Fruit fly (Drosophila melanogaster) whole organism, embryonic: Measurements from ENCODE around the gene trio.

Experiments
- Ada2b ChIP-seq: fragments of 200-800 bp; sonication (Bioruptor generic); IDR thresholded peaks from 2 replicates; pipeline ENCODE4 v1.3.6; 2022; ENCODE audit warnings: missing biosample characterization, missing genetic modification characterization
- Antp ChIP-seq: fragments of 200-800 bp; sonication (Bioruptor generic); optimal IDR thresholded peaks from 3 replicates; lab custom pipeline; 2016; ENCODE audit warnings: missing biosample characterization, missing genetic modification characterization
- Atf3 ChIP-seq: fragments of 200-800 bp; sonication (Bioruptor generic); optimal IDR thresholded peaks from 3 replicates; lab custom pipeline; 2016; ENCODE audit warnings: missing biosample characterization, missing genetic modification characterization
- CG11504 ChIP-seq: fragments of 200-800 bp; sonication (Bioruptor generic); optimal IDR thresholded peaks from 3 replicates; lab custom pipeline; 2019; ENCODE audit warnings: missing biosample characterization, mild to moderate bottlenecking, missing genetic modification characterization, moderate library complexity
- CG11695 ChIP-seq: fragments of 200-800 bp; sonication (Bioruptor generic); IDR thresholded peaks from 3 replicates; pipeline ENCODE4 v1.3.6; 2022; ENCODE audit warnings: missing biosample characterization, missing genetic modification characterization
- CG11723 ChIP-seq: fragments of 200-800 bp; sonication (Bioruptor generic); optimal IDR thresholded peaks from 2 replicates; lab custom pipeline; 2017; ENCODE audit warnings: missing biosample characterization, mild to moderate bottlenecking, missing genetic modification characterization
- CG13287 ChIP-seq: fragments of 200-800 bp; sonication (Bioruptor generic); IDR thresholded peaks from 2 replicates; pipeline ENCODE4 v1.3.6; 2022; ENCODE audit warnings: missing biosample characterization, missing genetic modification characterization; ENCODE audit not compliant: partially characterized antibody
- CG15011 ChIP-seq: fragments of 200-800 bp; sonication (Bioruptor generic); optimal IDR thresholded peaks from 3 replicates; lab custom pipeline; 2018; ENCODE audit warnings: missing biosample characterization, mild to moderate bottlenecking, missing genetic modification characterization
- CG18262 ChIP-seq: fragments of 200-800 bp; optimal IDR thresholded peaks from 3 replicates; lab custom pipeline; 2019; ENCODE audit warnings: missing biosample characterization, mild to moderate bottlenecking, missing genetic modification characterization, moderate library complexity
- CG3995 ChIP-seq: fragments of 200-800 bp; sonication (Bioruptor generic); optimal IDR thresholded peaks from 3 replicates; lab custom pipeline; 2016; ENCODE audit warnings: missing biosample characterization, missing genetic modification characterization
- CG43689 ChIP-seq: fragments of 200-800 bp; sonication (Bioruptor generic); IDR thresholded peaks from 2 replicates; pipeline ENCODE4 v1.3.6; 2022; ENCODE audit warnings: missing biosample characterization, missing genetic modification characterization
- CG4404 ChIP-seq: fragments of 200-800 bp; sonication (Bioruptor generic); IDR thresholded peaks from 2 replicates; pipeline ENCODE4 v1.3.6; 2022; ENCODE audit warnings: missing biosample characterization, missing genetic modification characterization
- CG4617 ChIP-seq: fragments of 200-800 bp; sonication (Bioruptor generic); optimal IDR thresholded peaks from 3 replicates; lab custom pipeline; 2016; ENCODE audit warnings: missing biosample characterization, missing genetic modification characterization, borderline replicate concordance
- CG4820 ChIP-seq: fragments of 200-800 bp; sonication (Bioruptor generic); optimal IDR thresholded peaks from 3 replicates; lab custom pipeline; 2016; ENCODE audit warnings: missing biosample characterization, missing genetic modification characterization
- CG5953 ChIP-seq: fragments of 200-800 bp; sonication (Bioruptor generic); IDR thresholded peaks from 2 replicates; pipeline ENCODE4 v1.3.6; 2022; ENCODE audit warnings: missing biosample characterization, missing genetic modification characterization
- CG6175 ChIP-seq: fragments of 200-800 bp; sonication (Bioruptor generic); IDR thresholded peaks from 3 replicates; pipeline ENCODE4 v1.3.6; 2022; ENCODE audit warnings: missing biosample characterization, missing genetic modification characterization
- CG7987 ChIP-seq: fragments of 200-800 bp; sonication (Bioruptor generic); optimal IDR thresholded peaks from 2 replicates; lab custom pipeline; 2018; ENCODE audit warnings: missing biosample characterization, mild to moderate bottlenecking, missing genetic modification characterization, moderate library complexity
- CG8924 ChIP-seq: fragments of 200-800 bp; optimal IDR thresholded peaks from 3 replicates; lab custom pipeline; 2019; ENCODE audit warnings: missing biosample characterization, mild to moderate bottlenecking, missing genetic modification characterization, moderate library complexity
- CG8944 ChIP-seq: fragments of 200-800 bp; sonication (Bioruptor generic); optimal IDR thresholded peaks from 3 replicates; lab custom pipeline; 2016; ENCODE audit warnings: missing biosample characterization, missing genetic modification characterization
- CG9437 ChIP-seq: fragments of 200-800 bp; sonication (Bioruptor generic); optimal IDR thresholded peaks from 2 replicates; lab custom pipeline; 2018; ENCODE audit warnings: missing biosample characterization, mild to moderate bottlenecking, missing genetic modification characterization
- E2f2 ChIP-seq: fragments of 200-800 bp; sonication (Bioruptor generic); IDR thresholded peaks from 2 replicates; pipeline ENCODE4 v1.3.6; 2022; ENCODE audit warnings: missing biosample characterization, missing genetic modification characterization
- Eip74EF ChIP-seq, 2 experiments: fragments of 200-800 bp in 1 of 2; fragments of >200 bp in 1 of 2; sonication (Bioruptor generic) in 1 of 2; optimal IDR thresholded peaks; 2 replicates each; lab custom pipeline; 2017 to 2019; ENCODE audit warnings: missing biosample characterization in 2 of 2, missing genetic modification characterization in 2 of 2, mild to moderate bottlenecking in 1 of 2, moderate library complexity in 1 of 2
- Fer2 ChIP-seq: fragments of 200-800 bp; sonication (Bioruptor generic); optimal IDR thresholded peaks from 2 replicates; lab custom pipeline; 2018; ENCODE audit warnings: missing biosample characterization, mild to moderate bottlenecking, missing genetic modification characterization, moderate library complexity
- Lhr ChIP-seq: fragments of 200-800 bp; sonication (Bioruptor generic); optimal IDR thresholded peaks from 3 replicates; lab custom pipeline; 2017; ENCODE audit warnings: mild to moderate bottlenecking, missing biosample characterization, missing genetic modification reagents, missing genetic modification characterization
- NK7.1 ChIP-seq: fragments of 200-800 bp; sonication (Bioruptor generic); optimal IDR thresholded peaks from 3 replicates; lab custom pipeline; 2016; ENCODE audit warnings: missing biosample characterization, missing genetic modification characterization
- Pdp1 ChIP-seq, 2 experiments: fragments of 200-800 bp; sonication (Bioruptor generic); optimal IDR thresholded peaks; 3 replicates each; lab custom pipeline; 2016; ENCODE audit warnings: missing biosample characterization in 2 of 2, missing genetic modification characterization in 2 of 2, mild to moderate bottlenecking in 1 of 2, moderate library complexity in 1 of 2
- Ptx1 ChIP-seq: fragments of 200-800 bp; sonication (Bioruptor generic); IDR thresholded peaks from 2 replicates; pipeline ENCODE4 v1.3.6; 2022; ENCODE audit warnings: missing biosample characterization, missing genetic modification characterization
- Taf1 ChIP-seq: fragments of 200-800 bp; sonication (Bioruptor generic); IDR thresholded peaks from 2 replicates; pipeline ENCODE4 v1.3.6; 2022; ENCODE audit warnings: missing biosample characterization, missing genetic modification characterization
- Vsx1 ChIP-seq: fragments of 200-800 bp; sonication (Bioruptor generic); optimal IDR thresholded peaks from 2 replicates; lab custom pipeline; 2017; ENCODE audit warnings: missing biosample characterization, mild to moderate bottlenecking, missing genetic modification characterization, missing genetic modification reagents
- abd-A ChIP-seq: fragments of 200-800 bp; sonication (Bioruptor generic); optimal IDR thresholded peaks from 3 replicates; lab custom pipeline; 2019; ENCODE audit warnings: missing biosample characterization, mild to moderate bottlenecking, missing genetic modification characterization, moderate library complexity
- al ChIP-seq: fragments of 200-800 bp; sonication (Bioruptor generic); IDR thresholded peaks from 2 replicates; pipeline ENCODE4 v1.3.6; 2022; ENCODE audit warnings: missing biosample characterization, missing genetic modification characterization
- chm ChIP-seq: fragments of 200-800 bp; sonication (Bioruptor generic); IDR thresholded peaks from 2 replicates; pipeline ENCODE4 v1.3.6; 2022; ENCODE audit warnings: missing biosample characterization, missing genetic modification characterization
- dmrt11E ChIP-seq: fragments of 200-800 bp; sonication (Bioruptor generic); optimal IDR thresholded peaks from 3 replicates; lab custom pipeline; 2018; ENCODE audit warnings: missing biosample characterization, mild to moderate bottlenecking, missing genetic modification characterization, moderate library complexity
- fd96Cb ChIP-seq: fragments of 200-800 bp; sonication (Bioruptor generic); optimal IDR thresholded peaks from 2 replicates; lab custom pipeline; 2018; ENCODE audit warnings: missing biosample characterization, mild to moderate bottlenecking, missing genetic modification characterization, moderate library complexity
- fu2 ChIP-seq: fragments of 200-800 bp; sonication (Bioruptor generic); optimal IDR thresholded peaks from 2 replicates; lab custom pipeline; 2016; ENCODE audit warnings: missing biosample characterization, missing genetic modification characterization
- grau ChIP-seq: fragments of 200-800 bp; optimal IDR thresholded peaks from 3 replicates; lab custom pipeline; 2019; ENCODE audit warnings: missing biosample characterization, mild to moderate bottlenecking, missing genetic modification characterization, moderate library complexity
- gt ChIP-seq: fragments of 200-800 bp; sonication (Bioruptor generic); IDR thresholded peaks from 2 replicates; pipeline ENCODE4 v1.3.6; 2022; ENCODE audit warnings: missing biosample characterization, missing genetic modification characterization
- hbn ChIP-seq: fragments of 200-800 bp; sonication (Bioruptor generic); IDR thresholded peaks from 2 replicates; pipeline ENCODE4 v1.3.6; 2022; ENCODE audit warnings: missing biosample characterization, missing genetic modification characterization; ENCODE audit not compliant: partially characterized antibody
- nmo ChIP-seq: fragments of 200-800 bp; sonication (Bioruptor generic); optimal IDR thresholded peaks from 2 replicates; lab custom pipeline; 2018; ENCODE audit warnings: missing biosample characterization, mild to moderate bottlenecking, missing genetic modification characterization, moderate library complexity
- p53 ChIP-seq: fragments of 200-800 bp; sonication (Bioruptor generic); optimal IDR thresholded peaks from 2 replicates; lab custom pipeline; 2016; ENCODE audit warnings: missing biosample characterization, missing genetic modification characterization
- pb ChIP-seq: fragments of 200-800 bp; sonication (Bioruptor generic); optimal IDR thresholded peaks from 3 replicates; lab custom pipeline; 2016; ENCODE audit warnings: missing biosample characterization, missing genetic modification characterization
- ranshi ChIP-seq: fragments of 200-800 bp; sonication (Bioruptor generic); IDR thresholded peaks from 2 replicates; pipeline ENCODE4 v1.3.6; 2022; ENCODE audit warnings: missing biosample characterization, missing genetic modification characterization
- sens-2 ChIP-seq: fragments of 200-800 bp; sonication (Bioruptor generic); IDR thresholded peaks from 2 replicates; pipeline ENCODE4 v1.3.6; 2022; ENCODE audit warnings: missing biosample characterization, missing genetic modification characterization
- slbo ChIP-seq: fragments of 200-800 bp; sonication (Bioruptor generic); IDR thresholded peaks from 2 replicates; pipeline ENCODE4 v1.3.6; 2022; ENCODE audit warnings: missing biosample characterization, missing genetic modification characterization
- sqz ChIP-seq: fragments of 200-800 bp; sonication (Bioruptor generic); optimal IDR thresholded peaks from 3 replicates; lab custom pipeline; 2018; ENCODE audit warnings: missing biosample characterization, mild to moderate bottlenecking, missing genetic modification characterization
- tgo ChIP-seq: fragments of 200-800 bp; sonication (Bioruptor generic); IDR thresholded peaks from 3 replicates; pipeline ENCODE4 v1.3.6; 2022; ENCODE audit warnings: missing biosample characterization, missing genetic modification characterization
- tna ChIP-seq: fragments of 200-800 bp; sonication (Bioruptor generic); IDR thresholded peaks from 2 replicates; pipeline ENCODE4 v1.3.6; 2022; ENCODE audit warnings: missing biosample characterization, missing genetic modification characterization; ENCODE audit not compliant: partially characterized antibody
- wdn ChIP-seq: fragments of 200-800 bp; sonication (Bioruptor generic); IDR thresholded peaks from 2 replicates; pipeline ENCODE4 v1.3.6; 2022; ENCODE audit warnings: missing biosample characterization, missing genetic modification characterization
- yki ChIP-seq: fragments of >200 bp; optimal IDR thresholded peaks from 3 replicates; lab custom pipeline; 2018
- zfh2 ChIP-seq: fragments of 200-800 bp; sonication (Bioruptor generic); optimal IDR thresholded peaks from 2 replicates; lab custom pipeline; 2016; ENCODE audit warnings: missing biosample characterization, missing genetic modification characterization

trio gene

dm6 chr3L:1030908-1031545 is 3.6 kb downstream of the trio start:
- TF ChIP-seq Antp (GFP tag; lab: Kevin White, UChicago): peak; percentile 16
- TF ChIP-seq Taf1 (GFP tag; lab: Robert Waterston, UW): no peak
- 0 out of 2 replicates have a peak, but pooled peaks have one; percentile 4 for TF ChIP-seq CG5953 (GFP tag; lab: Robert Waterston, UW)
- no peak for TF ChIP-seq pb
- TF ChIP-seq al: peak; percentile 16; the same call in 1 of the 2 replicates
- TF ChIP-seq CG8944 (GFP tag; lab: Kevin White, UChicago): peak; percentile 13
- no peak for TF ChIP-seq yki (lab: Kevin White, UChicago)
- no peak for TF ChIP-seq chm (GFP tag; lab: Robert Waterston, UW)
- peak; percentile 59 for TF ChIP-seq ranshi (GFP tag; lab: Robert Waterston, UW)
- no peak for TF ChIP-seq fu2 (GFP tag; lab: Kevin White, UChicago)
- TF ChIP-seq p53 (GFP tag; lab: Kevin White, UChicago): no peak
- peak; percentile 40; the same call in 1 of the 2 replicates for TF ChIP-seq Ada2b (GFP tag; lab: Robert Waterston, UW)
- peak; percentile 72 for TF ChIP-seq Ptx1 (GFP tag; lab: Robert Waterston, UW)
- peak; percentile 51; the same call in 1 of the 2 replicates for TF ChIP-seq wdn (GFP tag; lab: Robert Waterston, UW)
- no peak for TF ChIP-seq Vsx1 (GFP tag; lab: Kevin White, UChicago)
- TF ChIP-seq CG3995: no peak
- TF ChIP-seq CG13287: no peak
- 0 out of 2 replicates have a peak, but pooled peaks have one; percentile 38 for TF ChIP-seq E2f2 (GFP tag; lab: Robert Waterston, UW)
- TF ChIP-seq Pdp1 (GFP tag; optimal IDR thresholded peaks at IDR 0.05; lab: Kevin White, UChicago): peak in 1 of 2 experiments; percentile 45
- no peak for TF ChIP-seq Atf3
- TF ChIP-seq sqz (GFP tag; lab: Kevin White, UChicago): no peak
- peak; percentile 29; the same call in 1 of the 2 replicates for TF ChIP-seq CG4404 (GFP tag; lab: Robert Waterston, UW)
- TF ChIP-seq CG6175 (GFP tag; lab: Robert Waterston, UW): no peak
- no peak for TF ChIP-seq CG43689 (GFP tag; lab: Robert Waterston, UW)
- peak; percentile 37 for TF ChIP-seq nmo
- no peak; the same call in 2 of the 3 replicates for TF ChIP-seq CG11695 (GFP tag; lab: Robert Waterston, UW)
- peak; percentile 26 for TF ChIP-seq CG8924 (tag; lab: Kevin White, UChicago)
- no peak for TF ChIP-seq NK7.1 (GFP tag; lab: Kevin White, UChicago)
- no peak for TF ChIP-seq CG15011
- no peak for TF ChIP-seq CG4617 (GFP tag; lab: Kevin White, UChicago)
- no peak for TF ChIP-seq Fer2 (tag; lab: Kevin White, UChicago)
- no peak for TF ChIP-seq dmrt11E (tag; lab: Kevin White, UChicago)
- no peak for TF ChIP-seq CG4820 (GFP tag; lab: Kevin White, UChicago)
- no peak for TF ChIP-seq Lhr
- no peak for TF ChIP-seq hbn (GFP tag; lab: Robert Waterston, UW)
- no peak for TF ChIP-seq CG9437
- TF ChIP-seq zfh2: no peak
- peak; percentile 31 for TF ChIP-seq CG18262 (tag; lab: Kevin White, UChicago)
- peak; percentile 27 for TF ChIP-seq fd96Cb (tag; lab: Kevin White, UChicago)
- no peak for TF ChIP-seq gt
- TF ChIP-seq CG11504 (tag; lab: Kevin White, UChicago): peak; percentile 57
- peak; percentile 58 for TF ChIP-seq tgo (GFP tag; lab: Robert Waterston, UW)
- peak; percentile 26 for TF ChIP-seq grau (tag; lab: Kevin White, UChicago)
- peak; percentile 61 for TF ChIP-seq sens-2
- TF ChIP-seq tna: no peak
- TF ChIP-seq abd-A (tag; lab: Kevin White, UChicago): no peak
- no peak for TF ChIP-seq Eip74EF (GFP tag; optimal IDR thresholded peaks at IDR 0.05; lab: Kevin White, UChicago)
- TF ChIP-seq slbo (GFP tag; lab: Robert Waterston, UW): peak; percentile 66
- TF ChIP-seq CG7987 (GFP tag; lab: Kevin White, UChicago): no peak
- TF ChIP-seq CG11723: no peak
